Worm (Caenorhabditis elegans) whole organism, L2 larva: ENCODE measurements around the gene myo-2.

ENCODE experiments used
- C34F6.9 ChIP-seq: fragments of 150-350 bp; optimal IDR thresholded peaks from 2 replicates; lab custom pipeline; 2014; ENCODE audit warnings: missing biosample characterization, missing genetic modification characterization
- F13H6.1 ChIP-seq: sonication (generic microtip); optimal IDR thresholded peaks from 2 replicates; lab custom pipeline; 2016; ENCODE audit warnings: missing genetic modification characterization, missing compliant biosample characterization
- R02D3.7 ChIP-seq: fragments of 150-350 bp; optimal IDR thresholded peaks from 2 replicates; lab custom pipeline; 2014; ENCODE audit warnings: missing biosample characterization, missing genetic modification characterization
- Y55F3AM.14 ChIP-seq: fragments of 200-800 bp; sonication (Bioruptor generic); optimal IDR thresholded peaks from 2 replicates; lab custom pipeline; 2018; ENCODE audit warnings: mild to moderate bottlenecking, missing genetic modification characterization, missing compliant biosample characterization
- ZK546.5 ChIP-seq: sonication (generic microtip); optimal IDR thresholded peaks from 2 replicates; lab custom pipeline; 2017; ENCODE audit warnings: missing biosample characterization, missing genetic modification characterization
- aly-2 ChIP-seq: fragments of 150-350 bp; optimal IDR thresholded peaks from 2 replicates; lab custom pipeline; 2014; ENCODE audit warnings: missing biosample characterization, missing genetic modification characterization
- ama-1 ChIP-seq: fragments of 150-350 bp; optimal IDR thresholded peaks from 2 replicates; lab custom pipeline; 2018; ENCODE audit warnings: inconsistent platforms
- blmp-1 ChIP-seq: sonication (generic microtip); optimal IDR thresholded peaks from 2 replicates; lab custom pipeline; 2017; ENCODE audit warnings: missing genetic modification characterization, mild to moderate bottlenecking, missing compliant biosample characterization, antibody characterized with exemption, moderate library complexity; ENCODE audit not compliant: insufficient read depth
- ceh-16 ChIP-seq: fragments of 150-350 bp; optimal IDR thresholded peaks from 2 replicates; lab custom pipeline; 2014; ENCODE audit warnings: missing biosample characterization, missing genetic modification characterization
- crh-2 ChIP-seq: sonication (generic microtip); optimal IDR thresholded peaks from 2 replicates; lab custom pipeline; 2017; ENCODE audit warnings: missing biosample characterization, missing genetic modification characterization
- dmd-4 ChIP-seq: sonication (generic microtip); optimal IDR thresholded peaks from 2 replicates; lab custom pipeline; 2017; ENCODE audit warnings: missing biosample characterization, missing genetic modification characterization
- egl-27 ChIP-seq: sonication (generic microtip); optimal IDR thresholded peaks from 3 replicates; lab custom pipeline; 2017; ENCODE audit warnings: missing biosample characterization, missing genetic modification reagents, missing genetic modification characterization
- elt-1 ChIP-seq: fragments of 150-350 bp; optimal IDR thresholded peaks from 2 replicates; lab custom pipeline; 2014; ENCODE audit warnings: missing biosample characterization, missing genetic modification characterization
- elt-3 ChIP-seq: sonication (generic microtip); optimal IDR thresholded peaks from 2 replicates; lab custom pipeline; 2017; ENCODE audit warnings: missing biosample characterization, missing genetic modification characterization
- fos-1 ChIP-seq: fragments of 150-350 bp; optimal IDR thresholded peaks from 2 replicates; lab custom pipeline; 2014; ENCODE audit warnings: missing biosample characterization, missing genetic modification characterization
- gmeb-1 ChIP-seq: fragments of 150-350 bp; optimal IDR thresholded peaks from 2 replicates; lab custom pipeline; 2014; ENCODE audit warnings: missing biosample characterization, missing genetic modification characterization
- lin-11 ChIP-seq: fragments of 150-350 bp; sonication (generic microtip); optimal IDR thresholded peaks from 2 replicates; lab custom pipeline; 2014; ENCODE audit warnings: missing biosample characterization, missing genetic modification characterization, inconsistent platforms, mixed read lengths
- lin-13 ChIP-seq: fragments of 150-350 bp; optimal IDR thresholded peaks from 2 replicates; lab custom pipeline; 2014; ENCODE audit warnings: missing biosample characterization, missing genetic modification reagents, missing genetic modification characterization
- lin-39 ChIP-seq: fragments of 150-350 bp; optimal IDR thresholded peaks from 2 replicates; lab custom pipeline; 2014; ENCODE audit warnings: missing biosample characterization, missing genetic modification reagents, missing genetic modification characterization
- lsy-2 ChIP-seq, 2 experiments: fragments of 150-350 bp in 1 of 2; sonication (generic microtip) in 1 of 2; optimal IDR thresholded peaks; 2 replicates each; lab custom pipeline; 2014 to 2017; ENCODE audit warnings: missing biosample characterization in 2 of 2, missing genetic modification characterization in 2 of 2
- mab-5 ChIP-seq: fragments of 150-350 bp; optimal IDR thresholded peaks from 2 replicates; lab custom pipeline; 2014; ENCODE audit warnings: missing biosample characterization, missing genetic modification characterization
- mbf-1 ChIP-seq: sonication (generic microtip); optimal IDR thresholded peaks from 2 replicates; lab custom pipeline; 2017; ENCODE audit warnings: missing biosample characterization, missing genetic modification characterization
- mdl-1 ChIP-seq, 2 experiments: fragments of 150-350 bp in 1 of 2; sonication (generic microtip) in 1 of 2; optimal IDR thresholded peaks; 2 replicates each; lab custom pipeline; 2017; ENCODE audit warnings: missing biosample characterization in 2 of 2, missing genetic modification characterization in 2 of 2
- nhr-10 ChIP-seq: sonication (generic microtip); optimal IDR thresholded peaks from 2 replicates; lab custom pipeline; 2017; ENCODE audit warnings: missing biosample characterization, missing genetic modification characterization
- nhr-11 ChIP-seq: fragments of 150-350 bp; optimal IDR thresholded peaks from 2 replicates; lab custom pipeline; 2014; ENCODE audit warnings: missing biosample characterization, missing genetic modification characterization
- nhr-12 ChIP-seq: fragments of 150-350 bp; optimal IDR thresholded peaks from 2 replicates; lab custom pipeline; 2014; ENCODE audit warnings: missing biosample characterization, missing genetic modification characterization
- nhr-129 ChIP-seq: fragments of 150-350 bp; optimal IDR thresholded peaks from 2 replicates; lab custom pipeline; 2014; ENCODE audit warnings: missing biosample characterization, missing genetic modification characterization
- nhr-21 ChIP-seq: fragments of 150-350 bp; optimal IDR thresholded peaks from 2 replicates; lab custom pipeline; 2014; ENCODE audit warnings: missing biosample characterization, missing genetic modification characterization
- nhr-23 ChIP-seq: fragments of 150-350 bp; optimal IDR thresholded peaks from 2 replicates; lab custom pipeline; 2014; ENCODE audit warnings: missing biosample characterization, missing genetic modification reagents, missing genetic modification characterization
- nhr-237 ChIP-seq: fragments of 150-350 bp; optimal IDR thresholded peaks from 2 replicates; lab custom pipeline; 2014; ENCODE audit warnings: missing biosample characterization, missing genetic modification characterization
- nhr-25 ChIP-seq: fragments of 150-350 bp; sonication (generic microtip); optimal IDR thresholded peaks from 3 replicates; lab custom pipeline; 2014; ENCODE audit warnings: missing biosample characterization, missing genetic modification characterization
- nhr-6 ChIP-seq: fragments of 150-350 bp; optimal IDR thresholded peaks from 2 replicates; lab custom pipeline; 2014; ENCODE audit warnings: missing biosample characterization, missing genetic modification characterization
- peb-1 ChIP-seq: fragments of 150-350 bp; optimal IDR thresholded peaks from 2 replicates; lab custom pipeline; 2014; ENCODE audit warnings: missing biosample characterization, missing genetic modification characterization
- sem-4 ChIP-seq: fragments of 150-350 bp; optimal IDR thresholded peaks from 2 replicates; lab custom pipeline; 2014; ENCODE audit warnings: missing biosample characterization, missing genetic modification reagents, missing genetic modification characterization
- skn-1 ChIP-seq: sonication (generic microtip); optimal IDR thresholded peaks from 2 replicates; lab custom pipeline; 2017; ENCODE audit warnings: missing biosample characterization, missing genetic modification characterization
- sma-3 ChIP-seq: sonication (generic microtip); optimal IDR thresholded peaks from 2 replicates; lab custom pipeline; 2016; ENCODE audit warnings: missing genetic modification reagents, missing genetic modification characterization, missing compliant biosample characterization
- sma-9 ChIP-seq, 2 experiments: fragments of 150-350 bp in 1 of 2; sonication (generic microtip) in 1 of 2; optimal IDR thresholded peaks; 2 replicates each; lab custom pipeline; 2014 to 2016; ENCODE audit warnings: missing genetic modification characterization in 2 of 2, mild to moderate bottlenecking in 1 of 2, missing biosample characterization in 1 of 2, missing compliant biosample characterization in 1 of 2, missing genetic modification reagents in 1 of 2, moderate library complexity in 1 of 2
- snpc-4 ChIP-seq: fragments of 150-350 bp; optimal IDR thresholded peaks from 2 replicates; lab custom pipeline; 2014; ENCODE audit warnings: missing biosample characterization, missing genetic modification characterization
- unc-55 ChIP-seq: fragments of 150-350 bp; sonication (generic microtip); optimal IDR thresholded peaks from 3 replicates; lab custom pipeline; 2014; ENCODE audit warnings: missing biosample characterization, missing genetic modification reagents, missing genetic modification characterization
- zag-1 ChIP-seq: fragments of 150-350 bp; optimal IDR thresholded peaks from 2 replicates; lab custom pipeline; 2014; ENCODE audit warnings: missing biosample characterization, missing genetic modification characterization
- ztf-1 ChIP-seq: fragments of 200-800 bp; sonication (Bioruptor generic); conservative IDR thresholded peaks from 2 replicates; pipeline ENCODE4 v1.3.6; 2022; ENCODE audit warnings: missing genetic modification characterization, missing compliant biosample characterization
- ztf-4 ChIP-seq: fragments of 150-350 bp; optimal IDR thresholded peaks from 2 replicates; lab custom pipeline; 2014; ENCODE audit warnings: missing biosample characterization, missing genetic modification characterization

The myo-2 gene

ce11 chrX:12513415-12513814 is 45.6 kb downstream of the myo-2 start:
- TF ChIP-seq crh-2 (tag; lab: Kevin White, UChicago) = peak; percentile 16
- TF ChIP-seq unc-55 (GFP tag; lab: Kevin White, UChicago) = peak; percentile 13
- no peak for TF ChIP-seq elt-3
- TF ChIP-seq C34F6.9 = peak; percentile 2
- no peak for TF ChIP-seq dmd-4 (tag; lab: Kevin White, UChicago)
- peak in 1 of 2 experiments; percentile 34 for TF ChIP-seq lsy-2 (tag; optimal IDR thresholded peaks at IDR 0.05; lab: Kevin White, UChicago)
- peak; percentile 9 for TF ChIP-seq nhr-6
- TF ChIP-seq ceh-16 (tag; lab: Kevin White, UChicago) = no peak
- TF ChIP-seq mdl-1 (tag; optimal IDR thresholded peaks at IDR 0.05; lab: Kevin White, UChicago) = no peak

- peak; percentile 97 for TF ChIP-seq elt-1 (tag; lab: Kevin White, UChicago)
- TF ChIP-seq lin-39 (tag; lab: Kevin White, UChicago) = no peak
- TF ChIP-seq ama-1 (lab: Kevin White, UChicago) = no peak
- TF ChIP-seq ceh-16 (tag; lab: Kevin White, UChicago) = peak; percentile 44
- peak; percentile 31 for TF ChIP-seq F13H6.1 (tag; lab: Kevin White, UChicago)
- TF ChIP-seq sma-9 (GFP tag; optimal IDR thresholded peaks at IDR 0.05; lab: Kevin White, UChicago) = peak; percentile 29
- TF ChIP-seq sma-9 (tag; optimal IDR thresholded peaks at IDR 0.05; lab: Kevin White, UChicago) = no peak
- no peak for TF ChIP-seq skn-1 (tag; lab: Kevin White, UChicago)
- no peak for TF ChIP-seq nhr-12 (tag; lab: Kevin White, UChicago)
- TF ChIP-seq C34F6.9 = peak; percentile 22
- no peak for TF ChIP-seq fos-1
- TF ChIP-seq nhr-21 (tag; lab: Kevin White, UChicago) = no peak
- TF ChIP-seq ZK546.5 (tag; lab: Kevin White, UChicago) = no peak
- no peak for TF ChIP-seq blmp-1
- no peak for TF ChIP-seq nhr-6
- TF ChIP-seq ztf-1 (GFP tag; lab: Robert Waterston, UW) = no peak
- TF ChIP-seq nhr-129 = peak; percentile 33
- TF ChIP-seq snpc-4 (tag; lab: Kevin White, UChicago) = no peak
- TF ChIP-seq lsy-2 (tag; optimal IDR thresholded peaks at IDR 0.05; lab: Kevin White, UChicago) = peak in 1 of 2 experiments; percentile 16
- TF ChIP-seq peb-1 (tag; lab: Kevin White, UChicago) = no peak
- TF ChIP-seq nhr-23 = peak; percentile 78
- no peak for TF ChIP-seq mbf-1 (tag; lab: Kevin White, UChicago)
- peak; percentile 24 for TF ChIP-seq nhr-25 (tag; lab: Kevin White, UChicago)
- TF ChIP-seq egl-27 (tag; lab: Kevin White, UChicago) = no peak
- TF ChIP-seq aly-2 (tag; lab: Kevin White, UChicago) = no peak
- TF ChIP-seq R02D3.7 (tag; lab: Kevin White, UChicago) = no peak
- TF ChIP-seq mdl-1 (tag; optimal IDR thresholded peaks at IDR 0.05; lab: Kevin White, UChicago) = no peak
- no peak for TF ChIP-seq unc-55 (GFP tag; lab: Kevin White, UChicago)
- TF ChIP-seq mab-5 (tag; lab: Kevin White, UChicago) = no peak
- no peak for TF ChIP-seq lin-11
Observed at ce11 chrX:12515596-12516481, 48.0 kb downstream of the myo-2 start.

ce11 chrX:12516482-12516826 is 48.6 kb downstream of the myo-2 start:
- TF ChIP-seq nhr-237 (no peak), nhr-21 (tag; lab: Kevin White, UChicago) (peak; percentile 51), nhr-11 (tag; lab: Kevin White, UChicago) (no peak), crh-2 (tag; lab: Kevin White, UChicago) (peak; percentile 26), lsy-2 (tag; optimal IDR thresholded peaks at IDR 0.05; lab: Kevin White, UChicago) (no peak), C34F6.9 (peak; percentile 1)

ce11 chrX:12517307-12517706 is 49.4 kb downstream of the myo-2 start:
- TF ChIP-seq egl-27 (tag; lab: Kevin White, UChicago) (no peak), mab-5 (tag; lab: Kevin White, UChicago) (no peak), sem-4 (tag; lab: Kevin White, UChicago) (peak; percentile 34), mdl-1 (tag; optimal IDR thresholded peaks at IDR 0.05; lab: Kevin White, UChicago) (peak in 1 of 2 experiments; percentile 40), ama-1 (lab: Kevin White, UChicago) (no peak), nhr-25 (tag; lab: Kevin White, UChicago) (peak; percentile 72), nhr-11 (tag; lab: Kevin White, UChicago) (no peak), F13H6.1 (tag; lab: Kevin White, UChicago) (peak; percentile 50), nhr-21 (tag; lab: Kevin White, UChicago) (peak; percentile 75), R02D3.7 (tag; lab: Kevin White, UChicago) (no peak), Y55F3AM.14 (GFP tag; lab: Kevin White, UChicago) (no peak), fos-1 (peak; percentile 19), gmeb-1 (peak; percentile 32), nhr-12 (tag; lab: Kevin White, UChicago) (no peak), crh-2 (tag; lab: Kevin White, UChicago) (peak; percentile 79), lin-13 (peak; percentile 32), nhr-6 (peak; percentile 24), unc-55 (GFP tag; lab: Kevin White, UChicago) (peak; percentile 53), elt-1 (tag; lab: Kevin White, UChicago) (no peak), sma-3 (GFP tag; lab: Kevin White, UChicago) (peak; percentile 31), zag-1 (tag; lab: Kevin White, UChicago) (peak; percentile 79), ztf-4 (tag; lab: Kevin White, UChicago) (peak; percentile 30), C34F6.9 (peak; percentile 66), nhr-129 (peak; percentile 87), nhr-10 (no peak), lsy-2 (tag; optimal IDR thresholded peaks at IDR 0.05; lab: Kevin White, UChicago) (peak in 1 of 2 experiments; percentile 67), sma-9 (GFP tag; optimal IDR thresholded peaks at IDR 0.05; lab: Kevin White, UChicago) (peak; percentile 87), sma-9 (tag; optimal IDR thresholded peaks at IDR 0.05; lab: Kevin White, UChicago) (no peak)
